Worm (Caenorhabditis elegans): ENCODE results near the gene F11E6.6.
A peak's percentile ranks its signal among the peaks of the same experiment; 100 is the strongest.

DNA sequence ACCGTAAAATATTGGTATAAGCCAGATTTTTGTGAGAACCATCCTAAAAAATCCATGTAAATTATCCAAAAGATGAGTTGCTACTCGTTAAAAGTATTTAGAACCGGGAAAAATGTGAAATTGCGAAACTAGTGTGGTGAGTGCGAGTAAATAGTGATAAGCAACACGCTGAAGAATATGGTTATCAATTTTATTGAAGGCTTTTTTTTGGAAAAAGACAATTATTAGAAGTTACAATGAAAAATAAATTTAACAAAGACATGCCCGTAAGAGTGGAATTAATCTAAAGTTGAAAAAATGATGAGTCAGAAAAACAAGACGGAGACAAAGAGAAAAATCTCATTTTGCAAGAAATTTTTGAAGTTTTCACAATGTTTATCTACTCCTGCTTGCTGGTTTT lies at the start of gene F11E6.6:
- no peak for TF ChIP-seq nhr-11 (tag; optimal IDR thresholded peaks at IDR 0.05)
- no peak for TF ChIP-seq aly-2 (tag; optimal IDR thresholded peaks at IDR 0.05)
- TF ChIP-seq skn-1 (tag; optimal IDR thresholded peaks at IDR 0.05), result no peak
- TF ChIP-seq pha-4 (tag; optimal IDR thresholded peaks at IDR 0.05), result peak; percentile 27
- no peak for TF ChIP-seq unc-62 (GFP tag; optimal IDR thresholded peaks at IDR 0.05)
